Fruit fly (Drosophila melanogaster) Kc167 (cell line): ENCODE measurements around the gene Cyp312a1.

ENCODE experiments used
- Myc ChIP-seq: fragments of >200 bp; optimal IDR thresholded peaks from 2 replicates; lab custom pipeline; 2017; ENCODE audit warnings: missing external identifiers
- Sin3A ChIP-seq: fragments of >200 bp; optimal IDR thresholded peaks from 2 replicates; lab custom pipeline; 2018; ENCODE audit warnings: missing external identifiers
- h ChIP-seq: fragments of >200 bp; optimal IDR thresholded peaks from 3 replicates; lab custom pipeline; 2018; ENCODE audit warnings: missing external identifiers
- insv ChIP-seq: fragments of >200 bp; optimal IDR thresholded peaks from 3 replicates; lab custom pipeline; 2018; ENCODE audit warnings: missing external identifiers
- psq ChIP-seq: fragments of >200 bp; optimal IDR thresholded peaks from 2 replicates; lab custom pipeline; 2017; ENCODE audit warnings: missing external identifiers
- ttk ChIP-seq: sonication (Bioruptor generic); optimal IDR thresholded peaks from 2 replicates; lab custom pipeline; 2017; ENCODE audit warnings: missing external identifiers

The Cyp312a1 gene

dm6 chr3L:18083402-18083801 lies 49.1 kb downstream of the Cyp312a1 start:
- TF ChIP-seq Sin3A (lab: Kevin White, UChicago) (no peak), insv (lab: Kevin White, UChicago) (no peak), Myc (lab: Kevin White, UChicago) (no peak), psq (lab: Kevin White, UChicago) (no peak), ttk (lab: Kevin White, UChicago) (no peak), h (lab: Kevin White, UChicago) (no peak)

- TF ChIP-seq h (lab: Kevin White, UChicago) (no peak), psq (lab: Kevin White, UChicago) (no peak), Sin3A (lab: Kevin White, UChicago) (no peak), ttk (lab: Kevin White, UChicago) (no peak), Myc (lab: Kevin White, UChicago) (no peak), insv (lab: Kevin White, UChicago) (no peak)
These were observed 50.5 kb downstream of the Cyp312a1 start for dm6 chr3L:18081957-18082356.

dm6 chr3L:18081494-18081893 lies 51.0 kb downstream of the Cyp312a1 start:
- TF ChIP-seq ttk (lab: Kevin White, UChicago): no peak
- no peak for TF ChIP-seq Sin3A (lab: Kevin White, UChicago)
- no peak for TF ChIP-seq h (lab: Kevin White, UChicago)
- no peak for TF ChIP-seq insv (lab: Kevin White, UChicago)
- TF ChIP-seq Myc (lab: Kevin White, UChicago): no peak
- TF ChIP-seq psq (lab: Kevin White, UChicago): no peak

- TF ChIP-seq h (lab: Kevin White, UChicago): no peak
- no peak for TF ChIP-seq Myc (lab: Kevin White, UChicago)
- TF ChIP-seq Sin3A (lab: Kevin White, UChicago): no peak
- no peak for TF ChIP-seq ttk (lab: Kevin White, UChicago)
- TF ChIP-seq insv (lab: Kevin White, UChicago): no peak
- no peak for TF ChIP-seq psq (lab: Kevin White, UChicago)
These were observed 52.6 kb downstream of the Cyp312a1 start for dm6 chr3L:18079610-18080497.

dm6 chr3L:18079123-18079522 lies 53.4 kb downstream of the Cyp312a1 start:
- no peak for TF ChIP-seq psq (lab: Kevin White, UChicago)
- no peak for TF ChIP-seq insv (lab: Kevin White, UChicago)
- no peak for TF ChIP-seq ttk (lab: Kevin White, UChicago)
- no peak for TF ChIP-seq Myc (lab: Kevin White, UChicago)
- TF ChIP-seq h (lab: Kevin White, UChicago): no peak
- TF ChIP-seq Sin3A (lab: Kevin White, UChicago): no peak
